Worm (Caenorhabditis elegans) whole organism, young adult: ENCODE data around the gene K01A12.2.
A peak's percentile ranks its signal among the peaks of the same experiment; 100 is the strongest.

Experiments used
- B0035.1 ChIP-seq: sonication (generic microtip); optimal IDR thresholded peaks from 2 replicates; lab custom pipeline; 2016; ENCODE audit warnings: missing genetic modification characterization, mild to moderate bottlenecking, missing compliant biosample characterization, missing genotype, missing genetic modification reagents
- C17E4.6 ChIP-seq: fragments of 200-800 bp; sonication (Bioruptor generic); IDR thresholded peaks from 2 replicates; pipeline ENCODE4 v1.3.6; 2022; ENCODE audit warnings: missing genetic modification reagents, missing genetic modification characterization, missing compliant biosample characterization
- D2030.7 ChIP-seq: fragments of 200-800 bp; sonication (Bioruptor generic); IDR thresholded peaks from 2 replicates; pipeline ENCODE4 v1.3.6; 2022; ENCODE audit warnings: missing genetic modification reagents, missing genetic modification characterization, missing compliant biosample characterization
- F22D6.2 ChIP-seq: sonication (generic microtip); optimal IDR thresholded peaks from 2 replicates; lab custom pipeline; 2016; ENCODE audit warnings: mild to moderate bottlenecking, missing genetic modification characterization, missing compliant biosample characterization
- F37B4.10 ChIP-seq: fragments of 200-800 bp; sonication (Bioruptor generic); IDR thresholded peaks from 2 replicates; pipeline ENCODE4 v1.3.6; 2022; ENCODE audit warnings: missing genetic modification characterization, missing compliant biosample characterization
- F49E8.2 ChIP-seq: sonication (generic microtip); optimal IDR thresholded peaks from 3 replicates; lab custom pipeline; 2017; ENCODE audit warnings: missing genetic modification characterization, mild to moderate bottlenecking, missing compliant biosample characterization, antibody characterized with exemption, moderate library complexity; ENCODE audit not compliant: insufficient read depth
- F52B5.7 ChIP-seq: sonication (generic microtip); optimal IDR thresholded peaks from 2 replicates; lab custom pipeline; 2016; ENCODE audit warnings: mild to moderate bottlenecking, missing genetic modification characterization, missing compliant biosample characterization
- F57C9.4 ChIP-seq: sonication (generic microtip); optimal IDR thresholded peaks from 2 replicates; lab custom pipeline; 2017; ENCODE audit warnings: mild to moderate bottlenecking, missing genetic modification characterization, missing compliant biosample characterization
- T26A5.8 ChIP-seq: sonication (generic microtip); optimal IDR thresholded peaks from 2 replicates; lab custom pipeline; 2016; ENCODE audit warnings: missing genetic modification characterization, missing compliant biosample characterization
- Y53G8AR.9 ChIP-seq: fragments of 200-800 bp; sonication (Bioruptor generic); conservative IDR thresholded peaks from 2 replicates; pipeline ENCODE4 v1.3.6; 2022; ENCODE audit warnings: missing genetic modification reagents, missing genetic modification characterization, missing compliant biosample characterization
- Y56A3A.18 ChIP-seq: fragments of 200-800 bp; sonication (Bioruptor generic); IDR thresholded peaks from 2 replicates; pipeline ENCODE4 v1.3.6; 2022; ENCODE audit warnings: missing genetic modification reagents, missing genetic modification characterization, missing compliant biosample characterization
- Y95B8A.8 ChIP-seq: fragments of 200-800 bp; sonication (Bioruptor generic); IDR thresholded peaks from 2 replicates; pipeline ENCODE4 v1.3.6; 2022; ENCODE audit warnings: missing genetic modification reagents, missing genetic modification characterization, missing compliant biosample characterization
- attf-6 ChIP-seq: fragments of 200-800 bp; sonication (Bioruptor generic); IDR thresholded peaks from 2 replicates; pipeline ENCODE4 v1.3.6; 2022; ENCODE audit warnings: missing genetic modification reagents, missing genetic modification characterization, missing compliant biosample characterization
- cebp-1 ChIP-seq, 2 experiments: fragments of 200-800 bp in 1 of 2; sonication (Bioruptor generic) in 1 of 2; sonication (generic microtip) in 1 of 2; IDR thresholded peaks in 1 of 2; optimal IDR thresholded peaks in 1 of 2; 2 replicates each; pipeline versions ENCODE4 v1.3.6 to Lab custom; 2017 to 2022; ENCODE audit warnings: missing compliant biosample characterization in 2 of 2, missing genetic modification characterization in 2 of 2, mild to moderate bottlenecking in 1 of 2, missing genetic modification reagents in 1 of 2, moderate library complexity in 1 of 2
- cebp-2 ChIP-seq: fragments of 200-800 bp; sonication (Bioruptor generic); IDR thresholded peaks from 2 replicates; pipeline ENCODE4 v1.3.6; 2022; ENCODE audit warnings: missing genetic modification characterization, missing compliant biosample characterization
- ceh-40 ChIP-seq: fragments of 200-800 bp; sonication (Bioruptor generic); IDR thresholded peaks from 2 replicates; pipeline ENCODE4 v1.3.6; 2022; ENCODE audit warnings: missing genetic modification characterization, missing compliant biosample characterization
- ceh-58 ChIP-seq: fragments of 200-800 bp; sonication (Bioruptor generic); IDR thresholded peaks from 2 replicates; pipeline ENCODE4 v1.3.6; 2022; ENCODE audit warnings: missing genetic modification characterization, missing compliant biosample characterization
- ceh-79 ChIP-seq: sonication (generic microtip); optimal IDR thresholded peaks from 2 replicates; lab custom pipeline; 2017; ENCODE audit warnings: mild to moderate bottlenecking, missing genetic modification characterization, missing compliant biosample characterization
- ceh-91 ChIP-seq: fragments of 200-800 bp; sonication (Bioruptor generic); IDR thresholded peaks from 2 replicates; pipeline ENCODE4 v1.3.6; 2022; ENCODE audit warnings: missing genetic modification reagents, missing genetic modification characterization, missing compliant biosample characterization
- dpl-1 ChIP-seq: fragments of 150-350 bp; optimal IDR thresholded peaks from 2 replicates; lab custom pipeline; 2014; ENCODE audit warnings: missing biosample characterization, missing genetic modification reagents, missing genetic modification characterization
- efl-1 ChIP-seq: fragments of 150-350 bp; optimal IDR thresholded peaks from 2 replicates; lab custom pipeline; 2014; ENCODE audit warnings: missing biosample characterization, missing genetic modification reagents, missing genetic modification characterization
- egl-18 ChIP-seq: fragments of 200-800 bp; sonication (Bioruptor generic); IDR thresholded peaks from 2 replicates; pipeline ENCODE4 v1.3.6; 2022; ENCODE audit warnings: missing genetic modification reagents, missing genetic modification characterization, missing compliant biosample characterization
- gei-17 ChIP-seq: fragments of 200-800 bp; sonication (Bioruptor generic); optimal IDR thresholded peaks from 2 replicates; lab custom pipeline; 2018; ENCODE audit warnings: mild to moderate bottlenecking, missing genetic modification characterization, missing compliant biosample characterization
- him-1 ChIP-seq: sonication (generic microtip); optimal IDR thresholded peaks from 2 replicates; lab custom pipeline; 2016; ENCODE audit warnings: missing genotype, missing genetic modification reagents, missing genetic modification characterization, missing compliant biosample characterization
- hmg-1.2 ChIP-seq: fragments of 200-800 bp; sonication (Bioruptor generic); IDR thresholded peaks from 2 replicates; pipeline ENCODE4 v1.3.6; 2022; ENCODE audit warnings: missing genetic modification reagents, missing genetic modification characterization, missing compliant biosample characterization
- hsf-1 ChIP-seq: fragments of 200-800 bp; sonication (Bioruptor generic); IDR thresholded peaks from 2 replicates; pipeline ENCODE4 v1.3.6; 2022; ENCODE audit warnings: missing genetic modification reagents, missing genetic modification characterization, missing compliant biosample characterization
- lin-26 ChIP-seq: fragments of 200-800 bp; sonication (Bioruptor generic); IDR thresholded peaks from 2 replicates; pipeline ENCODE4 v1.3.6; 2022; ENCODE audit warnings: missing genetic modification reagents, missing genetic modification characterization, missing compliant biosample characterization
- lin-40 ChIP-seq: sonication (generic microtip); optimal IDR thresholded peaks from 2 replicates; lab custom pipeline; 2016; ENCODE audit warnings: missing genetic modification characterization, mild to moderate bottlenecking, missing compliant biosample characterization, missing genotype, missing genetic modification reagents
- lsl-1 ChIP-seq: fragments of 200-800 bp; sonication (Bioruptor generic); optimal IDR thresholded peaks from 2 replicates; lab custom pipeline; 2018; ENCODE audit warnings: mild to moderate bottlenecking, missing genetic modification characterization, moderate library complexity, missing compliant biosample characterization
- lsy-27 ChIP-seq: sonication (generic microtip); optimal IDR thresholded peaks from 2 replicates; lab custom pipeline; 2017; ENCODE audit warnings: missing genetic modification characterization, mild to moderate bottlenecking, missing compliant biosample characterization, antibody characterized with exemption, missing genotype, borderline replicate concordance; ENCODE audit not compliant: insufficient read depth
- madf-8 ChIP-seq: fragments of 200-800 bp; sonication (Bioruptor generic); conservative IDR thresholded peaks from 2 replicates; pipeline ENCODE4 v1.3.6; 2022; ENCODE audit warnings: missing genetic modification reagents, missing genetic modification characterization, missing compliant biosample characterization
- mel-28 ChIP-seq: sonication (generic microtip); optimal IDR thresholded peaks from 2 replicates; lab custom pipeline; 2016; ENCODE audit warnings: borderline replicate concordance, mild to moderate bottlenecking, missing genetic modification characterization, missing compliant biosample characterization
- mes-4 ChIP-seq: sonication (generic microtip); optimal IDR thresholded peaks from 2 replicates; lab custom pipeline; 2016; ENCODE audit warnings: missing genotype, missing genetic modification characterization, missing compliant biosample characterization
- mxl-1 ChIP-seq: sonication (generic microtip); optimal IDR thresholded peaks from 2 replicates; lab custom pipeline; 2016; ENCODE audit warnings: missing genetic modification characterization, missing compliant biosample characterization
- nfya-1 ChIP-seq: sonication (generic microtip); optimal IDR thresholded peaks from 2 replicates; lab custom pipeline; 2017; ENCODE audit warnings: antibody characterized with exemption, missing compliant biosample characterization, missing genetic modification characterization, borderline replicate concordance; ENCODE audit not compliant: insufficient read depth
- nfya-2 ChIP-seq: fragments of 200-800 bp; sonication (Bioruptor generic); IDR thresholded peaks from 2 replicates; pipeline ENCODE4 v1.3.6; 2022; ENCODE audit warnings: missing genetic modification reagents, missing genetic modification characterization, missing compliant biosample characterization
- nfyb-1 ChIP-seq: fragments of 200-800 bp; sonication (Bioruptor generic); IDR thresholded peaks from 2 replicates; pipeline ENCODE4 v1.3.6; 2022; ENCODE audit warnings: missing genetic modification reagents, missing genetic modification characterization, missing compliant biosample characterization
- nhr-120 ChIP-seq: fragments of 200-800 bp; sonication (Bioruptor generic); IDR thresholded peaks from 2 replicates; pipeline ENCODE4 v1.3.6; 2022; ENCODE audit warnings: missing genetic modification characterization, missing compliant biosample characterization
- nhr-179 ChIP-seq: sonication (generic microtip); optimal IDR thresholded peaks from 2 replicates; lab custom pipeline; 2016; ENCODE audit warnings: mild to moderate bottlenecking, missing genetic modification characterization, missing compliant biosample characterization
- nhr-27 ChIP-seq: fragments of 200-800 bp; sonication (Bioruptor generic); optimal IDR thresholded peaks from 2 replicates; lab custom pipeline; 2018; ENCODE audit warnings: mild to moderate bottlenecking, missing genetic modification characterization, moderate library complexity, missing compliant biosample characterization
- pbrm-1 ChIP-seq: fragments of 200-800 bp; sonication (Bioruptor generic); IDR thresholded peaks from 2 replicates; pipeline ENCODE4 v1.3.6; 2022; ENCODE audit warnings: missing genetic modification reagents, missing genetic modification characterization, missing compliant biosample characterization
- rcor-1 ChIP-seq: fragments of 200-800 bp; sonication (Bioruptor generic); IDR thresholded peaks from 2 replicates; pipeline ENCODE4 v1.3.6; 2022; ENCODE audit warnings: missing genetic modification reagents, missing genetic modification characterization, missing compliant biosample characterization
- sea-2 ChIP-seq: fragments of 200-800 bp; sonication (Bioruptor generic); IDR thresholded peaks from 2 replicates; pipeline ENCODE4 v1.3.6; 2022; ENCODE audit warnings: missing genetic modification characterization, missing compliant biosample characterization
- somi-1 ChIP-seq: fragments of 200-800 bp; sonication (Bioruptor generic); optimal IDR thresholded peaks from 2 replicates; lab custom pipeline; 2018; ENCODE audit warnings: mild to moderate bottlenecking, missing genetic modification characterization, missing compliant biosample characterization
- tbx-9 ChIP-seq: sonication (generic microtip); optimal IDR thresholded peaks from 2 replicates; lab custom pipeline; 2016; ENCODE audit warnings: borderline replicate concordance, missing genetic modification characterization, inconsistent platforms, missing compliant biosample characterization
- xnd-1 ChIP-seq: sonication (generic microtip); optimal IDR thresholded peaks from 2 replicates; lab custom pipeline; 2016; ENCODE audit warnings: missing genotype, missing genetic modification reagents, missing genetic modification characterization, missing compliant biosample characterization
- zim-3 ChIP-seq: sonication (generic microtip); optimal IDR thresholded peaks from 2 replicates; lab custom pipeline; 2017; ENCODE audit warnings: mild to moderate bottlenecking, missing genetic modification characterization, moderate library complexity, missing compliant biosample characterization
- ztf-22 ChIP-seq: fragments of 200-800 bp; sonication (Bioruptor generic); optimal IDR thresholded peaks from 2 replicates; lab custom pipeline; 2018; ENCODE audit warnings: mild to moderate bottlenecking, missing genetic modification characterization, moderate library complexity, missing compliant biosample characterization
- ztf-3 ChIP-seq: fragments of 200-800 bp; sonication (Bioruptor generic); optimal IDR thresholded peaks from 2 replicates; lab custom pipeline; 2018; ENCODE audit warnings: mild to moderate bottlenecking, missing genetic modification characterization, missing compliant biosample characterization

Gene K01A12.2

ce11 chrX:8650535-8650934 lies 37.4 kb downstream of the K01A12.2 start (continued):
- TF ChIP-seq nfya-1 (tag; lab: Kevin White, UChicago) = no peak
- TF ChIP-seq lin-40 (tag; lab: Kevin White, UChicago) = peak; percentile 39
- 0 out of 2 replicates have a peak, but pooled peaks have one; percentile 52 for TF ChIP-seq cebp-2
- no peak for TF ChIP-seq cebp-1 (GFP tag; IDR thresholded peaks at IDR 0.05; lab: Robert Waterston, UW)
- no peak for TF ChIP-seq cebp-1 (tag; optimal IDR thresholded peaks at IDR 0.05; lab: Kevin White, UChicago)
- no peak for TF ChIP-seq C17E4.6 (GFP tag; lab: Robert Waterston, UW)
- TF ChIP-seq nhr-120 = no peak
- TF ChIP-seq egl-18 = no peak
- TF ChIP-seq gei-17 (GFP tag; lab: Kevin White, UChicago) = no peak
- no peak for TF ChIP-seq Y53G8AR.9 (GFP tag; lab: Robert Waterston, UW)
- TF ChIP-seq tbx-9 (tag; lab: Kevin White, UChicago) = no peak
- TF ChIP-seq ceh-79 (tag; lab: Kevin White, UChicago) = peak; percentile 18
- no peak for TF ChIP-seq nfya-2
- TF ChIP-seq nhr-27 (tag; lab: Kevin White, UChicago) = no peak
- peak; percentile 68; the same call in 1 of the 2 replicates for TF ChIP-seq nfyb-1 (GFP tag; lab: Robert Waterston, UW)
- peak; percentile 69 for TF ChIP-seq B0035.1 (tag; lab: Kevin White, UChicago)
- peak; percentile 73 for TF ChIP-seq him-1
- TF ChIP-seq hsf-1 (GFP tag; lab: Robert Waterston, UW) = no peak
- peak; percentile 13 for TF ChIP-seq efl-1 (GFP tag; lab: Kevin White, UChicago)
- no peak for TF ChIP-seq F49E8.2
- peak; percentile 10 for TF ChIP-seq mes-4 (tag; lab: Kevin White, UChicago)
- no peak for TF ChIP-seq Y56A3A.18 (GFP tag; lab: Robert Waterston, UW)
- TF ChIP-seq zim-3 (tag; lab: Kevin White, UChicago) = peak; percentile 36
- 0 out of 2 replicates have a peak, but pooled peaks have one; percentile 32 for TF ChIP-seq ceh-40
- TF ChIP-seq ztf-3 (GFP tag; lab: Kevin White, UChicago) = no peak
- TF ChIP-seq F52B5.7 (tag; lab: Kevin White, UChicago) = no peak
- no peak for TF ChIP-seq dpl-1 (GFP tag; lab: Kevin White, UChicago)
- peak; percentile 66 for TF ChIP-seq rcor-1
- peak; percentile 31 for TF ChIP-seq somi-1
- TF ChIP-seq hmg-1.2 (GFP tag; lab: Robert Waterston, UW) = peak; percentile 64
- no peak for TF ChIP-seq F37B4.10
- no peak for TF ChIP-seq ceh-58 (GFP tag; lab: Robert Waterston, UW)
- TF ChIP-seq pbrm-1 (GFP tag; lab: Robert Waterston, UW) = peak; percentile 80
- TF ChIP-seq ztf-22 (GFP tag; lab: Kevin White, UChicago) = peak; percentile 18
- peak; percentile 72; the same call in 1 of the 2 replicates for TF ChIP-seq attf-6 (GFP tag; lab: Robert Waterston, UW)
- TF ChIP-seq xnd-1 (tag; lab: Kevin White, UChicago) = no peak
- peak; percentile 50 for TF ChIP-seq T26A5.8 (tag; lab: Kevin White, UChicago)
- TF ChIP-seq F57C9.4 (tag; lab: Kevin White, UChicago) = no peak
- peak; percentile 23 for TF ChIP-seq lsl-1 (GFP tag; lab: Kevin White, UChicago)
- no peak for TF ChIP-seq madf-8 (GFP tag; lab: Robert Waterston, UW)
- TF ChIP-seq mxl-1 (tag; lab: Kevin White, UChicago) = peak; percentile 3
- no peak for TF ChIP-seq Y95B8A.8
- no peak for TF ChIP-seq nhr-179
- no peak for TF ChIP-seq ceh-91 (GFP tag; lab: Robert Waterston, UW)
- no peak for TF ChIP-seq lsy-27 (tag; lab: Kevin White, UChicago)
- no peak for TF ChIP-seq mel-28 (tag; lab: Kevin White, UChicago)
- peak; percentile 88 for TF ChIP-seq lin-26 (GFP tag; lab: Robert Waterston, UW)
- TF ChIP-seq F22D6.2 (tag; lab: Kevin White, UChicago) = no peak
- peak; percentile 86 for TF ChIP-seq D2030.7
- no peak for TF ChIP-seq sea-2 (GFP tag; lab: Robert Waterston, UW)
